Worm (Caenorhabditis elegans): ENCODE measurements around the gene rnp-9.

Gene rnp-9

ce11 chrX:10188493-10188895, 21.4 kb downstream of the rnp-9 start (continued):
- TF ChIP-seq ceh-91 (GFP tag; IDR thresholded peaks at IDR 0.05), result no peak
- peak; percentile 23 for TF ChIP-seq zim-3 (tag; optimal IDR thresholded peaks at IDR 0.05)
- TF ChIP-seq B0019.2 (GFP tag; conservative IDR thresholded peaks at IDR 0.05), result no peak
- peak; percentile 68 for TF ChIP-seq K11D2.4 (GFP tag; IDR thresholded peaks at IDR 0.05)
- TF ChIP-seq F22D6.2 (tag; optimal IDR thresholded peaks at IDR 0.05), result peak; percentile 50
- no peak for TF ChIP-seq B0035.1 (tag; optimal IDR thresholded peaks at IDR 0.05)
- peak; percentile 44 for TF ChIP-seq chd-7 (tag; optimal IDR thresholded peaks at IDR 0.05)
- TF ChIP-seq hsf-1 (GFP tag; IDR thresholded peaks at IDR 0.05), result no peak
- peak; percentile 59 for TF ChIP-seq attf-5 (GFP tag; optimal IDR thresholded peaks at IDR 0.05)
- no peak for TF ChIP-seq F37B4.10 (GFP tag; IDR thresholded peaks at IDR 0.05)
- TF ChIP-seq hmg-1.2 (GFP tag; IDR thresholded peaks at IDR 0.05), result peak; percentile 60
- TF ChIP-seq hlh-26 (GFP tag; conservative IDR thresholded peaks at IDR 0.05), result no peak
- peak; percentile 44 for TF ChIP-seq ztf-18 (tag; optimal IDR thresholded peaks at IDR 0.05)
- no peak for TF ChIP-seq repo-1 (tag; optimal IDR thresholded peaks at IDR 0.05)
- TF ChIP-seq F10E7.11 (tag; optimal IDR thresholded peaks at IDR 0.05), result no peak
- peak; percentile 83 for TF ChIP-seq nhr-80 (tag; optimal IDR thresholded peaks at IDR 0.05)
- TF ChIP-seq gei-17 (GFP tag; optimal IDR thresholded peaks at IDR 0.05), result peak; percentile 18
- no peak for TF ChIP-seq madf-8 (GFP tag; conservative IDR thresholded peaks at IDR 0.05)
- peak; percentile 49; the same call in 1 of the 2 replicates for TF ChIP-seq let-526 (GFP tag; IDR thresholded peaks at IDR 0.05)
- peak; percentile 88 for TF ChIP-seq K12H6.12 (tag; optimal IDR thresholded peaks at IDR 0.05)
- peak; percentile 31 for TF ChIP-seq snpc-4 (GFP tag; optimal IDR thresholded peaks at IDR 0.05)
- TF ChIP-seq snpc-4 (tag; optimal IDR thresholded peaks at IDR 0.05), result peak in 3 of 4 experiments; percentile 8 to 53 (median 48)
- peak; percentile 65 for TF ChIP-seq egrh-3 (GFP tag; IDR thresholded peaks at IDR 0.05)
- peak; percentile 49; the same call in 1 of the 2 replicates for TF ChIP-seq pbrm-1 (GFP tag; IDR thresholded peaks at IDR 0.05)

- TF ChIP-seq ztf-6 (GFP tag; IDR thresholded peaks at IDR 0.05), result no peak
- no peak for TF ChIP-seq aptf-2 (GFP tag; conservative IDR thresholded peaks at IDR 0.05)
- no peak for TF ChIP-seq sdz-38 (tag; optimal IDR thresholded peaks at IDR 0.05)
- no peak for TF ChIP-seq ztf-3 (GFP tag; optimal IDR thresholded peaks at IDR 0.05)
- no peak for TF ChIP-seq unc-62 (GFP tag; optimal IDR thresholded peaks at IDR 0.05)
- TF ChIP-seq F52B5.7 (tag; optimal IDR thresholded peaks at IDR 0.05), result no peak
- no peak for TF ChIP-seq dpl-1 (GFP tag; optimal IDR thresholded peaks at IDR 0.05)
- TF ChIP-seq sptf-2 (GFP tag; optimal IDR thresholded peaks at IDR 0.05), result no peak
- no peak for TF ChIP-seq snpc-1.1 (tag; optimal IDR thresholded peaks at IDR 0.05; ENCODE audit: insufficient read depth)
- no peak for TF ChIP-seq B0019.2 (GFP tag; conservative IDR thresholded peaks at IDR 0.05)
- TF ChIP-seq F55B11.4 (tag; optimal IDR thresholded peaks at IDR 0.05; ENCODE audit: borderline replicate concordance, insufficient read depth), result no peak
- no peak for TF ChIP-seq ztf-28 (GFP tag; IDR thresholded peaks at IDR 0.05)
- TF ChIP-seq F22D6.2 (tag; optimal IDR thresholded peaks at IDR 0.05), result no peak
- no peak for TF ChIP-seq repo-1 (tag; optimal IDR thresholded peaks at IDR 0.05)
- TF ChIP-seq Y67H2A.10 (GFP tag; conservative IDR thresholded peaks at IDR 0.05), result no peak
Observed at ce11 chrX:10189244-10189643, 22.1 kb downstream of the rnp-9 start.

ce11 chrX:10189805-10190204, 22.7 kb downstream of the rnp-9 start:
- TF ChIP-seq lsy-27 (tag; optimal IDR thresholded peaks at IDR 0.05; ENCODE audit: borderline replicate concordance, insufficient read depth) (no peak), hsf-1 (GFP tag; IDR thresholded peaks at IDR 0.05) (no peak), xnd-1 (tag; optimal IDR thresholded peaks at IDR 0.05) (no peak), ceh-40 (GFP tag; IDR thresholded peaks at IDR 0.05) (no peak), efl-1 (GFP tag; optimal IDR thresholded peaks at IDR 0.05) (no peak), akir-1 (GFP tag; optimal IDR thresholded peaks at IDR 0.05) (no peak), bed-1 (GFP tag; IDR thresholded peaks at IDR 0.05) (no peak), die-1 (tag; optimal IDR thresholded peaks at IDR 0.05) (no peak), attf-5 (GFP tag; optimal IDR thresholded peaks at IDR 0.05) (no peak), snpc-1.3 (tag; optimal IDR thresholded peaks at IDR 0.05; ENCODE audit: insufficient read depth) (no peak), let-607 (tag; optimal IDR thresholded peaks at IDR 0.05) (no peak), pha-4 (tag; optimal IDR thresholded peaks at IDR 0.05) (no peak), egrh-3 (GFP tag; IDR thresholded peaks at IDR 0.05) (no peak), F33H1.4 (GFP tag; IDR thresholded peaks at IDR 0.05) (no peak)
